Worm (Caenorhabditis elegans) whole organism, late embryonic: Measurements from ENCODE around the gene F23H12.7.

ENCODE experiments used
- lin-11 ChIP-seq: fragments of 200-800 bp; sonication (Bioruptor generic); optimal IDR thresholded peaks from 2 replicates; lab custom pipeline; 2018; ENCODE audit warnings: mild to moderate bottlenecking, missing genetic modification characterization, missing compliant biosample characterization
- mec-3 ChIP-seq: sonication (generic microtip); optimal IDR thresholded peaks from 2 replicates; lab custom pipeline; 2016; ENCODE audit warnings: borderline replicate concordance, missing genetic modification characterization, missing compliant biosample characterization
- pha-4 ChIP-seq: fragments of 150-350 bp; optimal IDR thresholded peaks from 2 replicates; lab custom pipeline; 2018; ENCODE audit warnings: missing biosample characterization, missing genetic modification reagents, missing genetic modification characterization
- tbx-2 ChIP-seq: sonication (generic microtip); optimal IDR thresholded peaks from 2 replicates; lab custom pipeline; 2016; ENCODE audit warnings: missing genetic modification characterization, missing compliant biosample characterization

ce11 chrV:12371386-12371785 lies at the start of gene F23H12.7:
- TF ChIP-seq lin-11 (tag; lab: Kevin White, UChicago) (no peak), pha-4 (tag; lab: Kevin White, UChicago) (no peak), tbx-2 (tag; lab: Kevin White, UChicago) (no peak), mec-3 (tag; lab: Kevin White, UChicago) (no peak)
